Worm (Caenorhabditis elegans) whole organism, L2 larva: Measurements from ENCODE around the gene srj-6.

ENCODE experiments used
- C34F6.9 ChIP-seq: fragments of 150-350 bp; optimal IDR thresholded peaks from 2 replicates; lab custom pipeline; 2014; ENCODE audit warnings: missing biosample characterization, missing genetic modification characterization
- F13H6.1 ChIP-seq: sonication (generic microtip); optimal IDR thresholded peaks from 2 replicates; lab custom pipeline; 2016; ENCODE audit warnings: missing genetic modification characterization, missing compliant biosample characterization
- ZK546.5 ChIP-seq: sonication (generic microtip); optimal IDR thresholded peaks from 2 replicates; lab custom pipeline; 2017; ENCODE audit warnings: missing biosample characterization, missing genetic modification characterization
- alr-1 ChIP-seq: fragments of 150-350 bp; optimal IDR thresholded peaks from 2 replicates; lab custom pipeline; 2014; ENCODE audit warnings: missing biosample characterization, missing genetic modification characterization
- aly-2 ChIP-seq: fragments of 150-350 bp; optimal IDR thresholded peaks from 2 replicates; lab custom pipeline; 2014; ENCODE audit warnings: missing biosample characterization, missing genetic modification characterization
- ama-1 ChIP-seq: fragments of 150-350 bp; optimal IDR thresholded peaks from 2 replicates; lab custom pipeline; 2018; ENCODE audit warnings: inconsistent platforms
- blmp-1 ChIP-seq: sonication (generic microtip); optimal IDR thresholded peaks from 2 replicates; lab custom pipeline; 2017; ENCODE audit warnings: missing genetic modification characterization, mild to moderate bottlenecking, missing compliant biosample characterization, antibody characterized with exemption, moderate library complexity; ENCODE audit not compliant: insufficient read depth
- ceh-82 ChIP-seq: fragments of 150-350 bp; optimal IDR thresholded peaks from 2 replicates; lab custom pipeline; 2014; ENCODE audit warnings: missing biosample characterization, missing genetic modification characterization
- crh-2 ChIP-seq: sonication (generic microtip); optimal IDR thresholded peaks from 2 replicates; lab custom pipeline; 2017; ENCODE audit warnings: missing biosample characterization, missing genetic modification characterization
- dmd-4 ChIP-seq: sonication (generic microtip); optimal IDR thresholded peaks from 2 replicates; lab custom pipeline; 2017; ENCODE audit warnings: missing biosample characterization, missing genetic modification characterization
- egl-27 ChIP-seq: sonication (generic microtip); optimal IDR thresholded peaks from 3 replicates; lab custom pipeline; 2017; ENCODE audit warnings: missing biosample characterization, missing genetic modification reagents, missing genetic modification characterization
- elt-1 ChIP-seq: fragments of 150-350 bp; optimal IDR thresholded peaks from 2 replicates; lab custom pipeline; 2014; ENCODE audit warnings: missing biosample characterization, missing genetic modification characterization
- elt-3 ChIP-seq: sonication (generic microtip); optimal IDR thresholded peaks from 2 replicates; lab custom pipeline; 2017; ENCODE audit warnings: missing biosample characterization, missing genetic modification characterization
- fos-1 ChIP-seq: fragments of 150-350 bp; optimal IDR thresholded peaks from 2 replicates; lab custom pipeline; 2014; ENCODE audit warnings: missing biosample characterization, missing genetic modification characterization
- lin-11 ChIP-seq: fragments of 150-350 bp; sonication (generic microtip); optimal IDR thresholded peaks from 2 replicates; lab custom pipeline; 2014; ENCODE audit warnings: missing biosample characterization, missing genetic modification characterization, inconsistent platforms, mixed read lengths
- lin-13 ChIP-seq: fragments of 150-350 bp; optimal IDR thresholded peaks from 2 replicates; lab custom pipeline; 2014; ENCODE audit warnings: missing biosample characterization, missing genetic modification reagents, missing genetic modification characterization
- lin-39 ChIP-seq: fragments of 150-350 bp; optimal IDR thresholded peaks from 2 replicates; lab custom pipeline; 2014; ENCODE audit warnings: missing biosample characterization, missing genetic modification reagents, missing genetic modification characterization
- mab-5 ChIP-seq: fragments of 150-350 bp; optimal IDR thresholded peaks from 2 replicates; lab custom pipeline; 2014; ENCODE audit warnings: missing biosample characterization, missing genetic modification characterization
- mbf-1 ChIP-seq: sonication (generic microtip); optimal IDR thresholded peaks from 2 replicates; lab custom pipeline; 2017; ENCODE audit warnings: missing biosample characterization, missing genetic modification characterization
- mdl-1 ChIP-seq, 2 experiments: fragments of 150-350 bp in 1 of 2; sonication (generic microtip) in 1 of 2; optimal IDR thresholded peaks; 2 replicates each; lab custom pipeline; 2017; ENCODE audit warnings: missing biosample characterization in 2 of 2, missing genetic modification characterization in 2 of 2
- nhr-10 ChIP-seq: sonication (generic microtip); optimal IDR thresholded peaks from 2 replicates; lab custom pipeline; 2017; ENCODE audit warnings: missing biosample characterization, missing genetic modification characterization
- nhr-12 ChIP-seq: fragments of 150-350 bp; optimal IDR thresholded peaks from 2 replicates; lab custom pipeline; 2014; ENCODE audit warnings: missing biosample characterization, missing genetic modification characterization
- nhr-129 ChIP-seq: fragments of 150-350 bp; optimal IDR thresholded peaks from 2 replicates; lab custom pipeline; 2014; ENCODE audit warnings: missing biosample characterization, missing genetic modification characterization
- nhr-21 ChIP-seq: fragments of 150-350 bp; optimal IDR thresholded peaks from 2 replicates; lab custom pipeline; 2014; ENCODE audit warnings: missing biosample characterization, missing genetic modification characterization
- nhr-23 ChIP-seq: fragments of 150-350 bp; optimal IDR thresholded peaks from 2 replicates; lab custom pipeline; 2014; ENCODE audit warnings: missing biosample characterization, missing genetic modification reagents, missing genetic modification characterization
- nhr-6 ChIP-seq: fragments of 150-350 bp; optimal IDR thresholded peaks from 2 replicates; lab custom pipeline; 2014; ENCODE audit warnings: missing biosample characterization, missing genetic modification characterization
- nhr-77 ChIP-seq: fragments of 150-350 bp; optimal IDR thresholded peaks from 2 replicates; lab custom pipeline; 2014; ENCODE audit warnings: missing biosample characterization, missing genetic modification characterization
- peb-1 ChIP-seq: fragments of 150-350 bp; optimal IDR thresholded peaks from 2 replicates; lab custom pipeline; 2014; ENCODE audit warnings: missing biosample characterization, missing genetic modification characterization
- sem-4 ChIP-seq: fragments of 150-350 bp; optimal IDR thresholded peaks from 2 replicates; lab custom pipeline; 2014; ENCODE audit warnings: missing biosample characterization, missing genetic modification reagents, missing genetic modification characterization
- skn-1 ChIP-seq: sonication (generic microtip); optimal IDR thresholded peaks from 2 replicates; lab custom pipeline; 2017; ENCODE audit warnings: missing biosample characterization, missing genetic modification characterization
- sma-9 ChIP-seq, 2 experiments: fragments of 150-350 bp in 1 of 2; sonication (generic microtip) in 1 of 2; optimal IDR thresholded peaks; 2 replicates each; lab custom pipeline; 2014 to 2016; ENCODE audit warnings: missing genetic modification characterization in 2 of 2, mild to moderate bottlenecking in 1 of 2, missing biosample characterization in 1 of 2, missing compliant biosample characterization in 1 of 2, missing genetic modification reagents in 1 of 2, moderate library complexity in 1 of 2
- unc-39 ChIP-seq: fragments of 150-350 bp; optimal IDR thresholded peaks from 2 replicates; lab custom pipeline; 2014; ENCODE audit warnings: missing biosample characterization, missing genetic modification characterization
- unc-55 ChIP-seq: fragments of 150-350 bp; sonication (generic microtip); optimal IDR thresholded peaks from 3 replicates; lab custom pipeline; 2014; ENCODE audit warnings: missing biosample characterization, missing genetic modification reagents, missing genetic modification characterization
- zag-1 ChIP-seq: fragments of 150-350 bp; optimal IDR thresholded peaks from 2 replicates; lab custom pipeline; 2014; ENCODE audit warnings: missing biosample characterization, missing genetic modification characterization
- ztf-1 ChIP-seq: fragments of 200-800 bp; sonication (Bioruptor generic); conservative IDR thresholded peaks from 2 replicates; pipeline ENCODE4 v1.3.6; 2022; ENCODE audit warnings: missing genetic modification characterization, missing compliant biosample characterization
- ztf-11 ChIP-seq: sonication (generic microtip); optimal IDR thresholded peaks from 2 replicates; lab custom pipeline; 2017; ENCODE audit warnings: missing biosample characterization, missing genetic modification characterization
- ztf-4 ChIP-seq: fragments of 150-350 bp; optimal IDR thresholded peaks from 2 replicates; lab custom pipeline; 2014; ENCODE audit warnings: missing biosample characterization, missing genetic modification characterization

srj-6 gene

DNA sequence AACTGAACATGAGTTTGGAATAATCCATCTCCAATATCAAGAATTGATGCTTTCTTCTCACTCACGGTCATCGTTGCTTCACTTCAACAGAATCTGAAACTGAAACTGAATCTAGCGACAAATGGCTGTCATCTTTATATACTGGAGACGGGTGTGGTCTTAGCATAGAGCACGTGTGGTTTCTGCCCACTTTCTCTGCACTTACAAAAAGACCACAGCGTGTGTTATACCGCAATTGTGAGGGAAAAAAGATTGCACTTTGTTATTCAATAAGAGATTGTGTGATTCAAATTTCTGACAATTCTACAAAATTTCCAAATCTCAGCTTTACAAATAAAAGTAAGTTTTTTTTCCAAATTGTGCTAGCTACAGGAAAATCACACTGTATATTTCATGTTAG is 8.2 kb downstream of the srj-6 start, which contains the start of gene F48G7.12:
TSS of gene F48G7.12 (minus strand) at position 101 of the 400 bp plus-strand sequence.
- TF ChIP-seq crh-2 (tag; lab: Kevin White, UChicago) (no peak), ztf-4 (tag; lab: Kevin White, UChicago) (no peak), lin-39 (tag; lab: Kevin White, UChicago) (no peak), unc-55 (GFP tag; lab: Kevin White, UChicago) (no peak)

DNA sequence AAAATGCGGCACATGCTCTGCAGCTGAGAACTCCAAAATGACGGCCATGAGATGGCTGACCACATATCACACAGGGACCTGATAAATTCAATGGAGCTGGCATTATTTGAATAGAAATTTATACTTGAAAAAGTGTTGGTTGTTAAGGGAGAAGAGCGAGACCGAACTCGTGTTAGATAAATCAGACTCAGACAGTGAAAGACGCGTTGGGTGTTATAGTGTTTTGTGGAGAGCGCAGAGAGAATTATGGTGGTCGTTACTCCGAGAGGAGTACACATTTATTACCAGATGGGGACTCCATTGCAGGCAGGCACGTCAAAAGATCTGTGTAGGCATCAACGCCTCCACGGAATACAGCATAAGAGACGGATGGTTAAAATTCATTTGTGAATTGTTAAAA is 11.6 kb downstream of the srj-6 start, which contains the start of gene nhr-190:
TSS of gene nhr-190 (minus strand) at position 175 of the 400 bp plus-strand sequence.
- TF ChIP-seq unc-55 (GFP tag; lab: Kevin White, UChicago), result no peak
- TF ChIP-seq blmp-1 (tag; lab: Kevin White, UChicago), result no peak
- no peak for TF ChIP-seq nhr-12 (tag; lab: Kevin White, UChicago)
- no peak for TF ChIP-seq mab-5 (tag; lab: Kevin White, UChicago)
- TF ChIP-seq sma-9 (GFP tag; optimal IDR thresholded peaks at IDR 0.05; lab: Kevin White, UChicago), result peak; percentile 12
- TF ChIP-seq sma-9 (tag; optimal IDR thresholded peaks at IDR 0.05; lab: Kevin White, UChicago), result no peak
- no peak for TF ChIP-seq lin-13 (GFP tag; lab: Kevin White, UChicago)
- TF ChIP-seq nhr-10 (tag; lab: Kevin White, UChicago), result no peak
- no peak for TF ChIP-seq ztf-11 (tag; lab: Kevin White, UChicago)
- no peak for TF ChIP-seq skn-1 (tag; lab: Kevin White, UChicago)
- TF ChIP-seq fos-1 (tag; lab: Kevin White, UChicago), result no peak
- TF ChIP-seq nhr-129 (tag; lab: Kevin White, UChicago), result peak; percentile 35
- no peak for TF ChIP-seq ztf-4 (tag; lab: Kevin White, UChicago)
- TF ChIP-seq dmd-4 (tag; lab: Kevin White, UChicago), result no peak
- no peak for TF ChIP-seq elt-3 (tag; lab: Kevin White, UChicago)
- no peak for TF ChIP-seq alr-1
- peak; percentile 32 for TF ChIP-seq C34F6.9 (tag; lab: Kevin White, UChicago)

ce11 chrV:638328-638727 is 16.0 kb downstream of the srj-6 start, which contains the start of gene srj-37:
Gene srj-37 (plus strand): TSS chrV:638628.
- TF ChIP-seq ceh-82 (tag; lab: Kevin White, UChicago), result no peak
- no peak for TF ChIP-seq blmp-1 (tag; lab: Kevin White, UChicago)
- no peak for TF ChIP-seq peb-1
- TF ChIP-seq ZK546.5 (tag; lab: Kevin White, UChicago), result no peak
- TF ChIP-seq nhr-6, result no peak
- no peak for TF ChIP-seq nhr-10 (tag; lab: Kevin White, UChicago)
- no peak for TF ChIP-seq C34F6.9 (tag; lab: Kevin White, UChicago)
- TF ChIP-seq F13H6.1 (tag; lab: Kevin White, UChicago), result no peak
- TF ChIP-seq elt-1 (tag; lab: Kevin White, UChicago), result no peak
- no peak for TF ChIP-seq nhr-21 (tag; lab: Kevin White, UChicago)
- no peak for TF ChIP-seq lin-13 (GFP tag; lab: Kevin White, UChicago)
- TF ChIP-seq ama-1, result no peak
- TF ChIP-seq ztf-11 (tag; lab: Kevin White, UChicago), result no peak
- TF ChIP-seq aly-2 (tag; lab: Kevin White, UChicago), result no peak
- no peak for TF ChIP-seq egl-27 (tag; lab: Kevin White, UChicago)
- TF ChIP-seq nhr-77, result no peak
- no peak for TF ChIP-seq elt-3 (tag; lab: Kevin White, UChicago)
- TF ChIP-seq lin-11 (tag; lab: Kevin White, UChicago), result no peak

- TF ChIP-seq F13H6.1 (tag; lab: Kevin White, UChicago) (no peak), zag-1 (tag; lab: Kevin White, UChicago) (no peak), ztf-1 (no peak), nhr-21 (tag; lab: Kevin White, UChicago) (no peak), mbf-1 (no peak), sma-9 (GFP tag; optimal IDR thresholded peaks at IDR 0.05; lab: Kevin White, UChicago) (no peak), sma-9 (tag; optimal IDR thresholded peaks at IDR 0.05; lab: Kevin White, UChicago) (no peak), ama-1 (no peak), lin-11 (tag; lab: Kevin White, UChicago) (no peak), ZK546.5 (tag; lab: Kevin White, UChicago) (no peak), unc-39 (tag; lab: Kevin White, UChicago) (no peak), sem-4 (tag; lab: Kevin White, UChicago) (no peak), crh-2 (tag; lab: Kevin White, UChicago) (no peak), mdl-1 (tag; optimal IDR thresholded peaks at IDR 0.05; lab: Kevin White, UChicago) (no peak), nhr-23 (tag; lab: Kevin White, UChicago) (no peak), ceh-82 (tag; lab: Kevin White, UChicago) (no peak), unc-55 (GFP tag; lab: Kevin White, UChicago) (no peak), elt-1 (tag; lab: Kevin White, UChicago) (no peak), lin-13 (GFP tag; lab: Kevin White, UChicago) (no peak), peb-1 (no peak), C34F6.9 (tag; lab: Kevin White, UChicago) (no peak)
- TF ChIP-seq, all 48 proteins: peak for 0
Observed at ce11 chrV:636281-636680, 18.0 kb downstream of the srj-6 start, which contains the start of gene pals-31. Gene pals-31 (plus strand): TSS chrV:636581.
